Fruit fly (Drosophila melanogaster): ENCODE data around the gene CG5758.

- TF ChIP-seq ttk (optimal IDR thresholded peaks at IDR 0.05): no peak
- no peak for TF ChIP-seq h (optimal IDR thresholded peaks at IDR 0.05)
- no peak for TF ChIP-seq Myc (optimal IDR thresholded peaks at IDR 0.05)
These were observed 28.1 kb upstream of the CG5758 start for dm6 chr2L:18091705-18092104.

Data from Kc167 (cell line).